Worm (Caenorhabditis elegans): ENCODE data around the gene R05H10.1.
A peak's percentile ranks its signal among the peaks of the same experiment; 100 is the strongest.

The R05H10.1 gene

ce11 chrII:14820460-14820859, 31.2 kb upstream of the R05H10.1 start:
- TF ChIP-seq ets-7 (tag; optimal IDR thresholded peaks at IDR 0.05) (no peak), pes-1 (GFP tag; IDR thresholded peaks at IDR 0.05) (no peak), hmg-4 (GFP tag; optimal IDR thresholded peaks at IDR 0.05) (no peak), flt-1 (GFP tag; IDR thresholded peaks at IDR 0.05) (no peak)

ce11 chrII:14822419-14822818, 29.2 kb upstream of the R05H10.1 start:
- TF ChIP-seq pes-1 (GFP tag; IDR thresholded peaks at IDR 0.05) = no peak
- no peak for TF ChIP-seq F13C5.2 (tag; optimal IDR thresholded peaks at IDR 0.05)
- no peak for TF ChIP-seq ceh-36 (tag; optimal IDR thresholded peaks at IDR 0.05)
- TF ChIP-seq tra-4 (tag; optimal IDR thresholded peaks at IDR 0.05) = no peak
- TF ChIP-seq hnd-1 (tag; optimal IDR thresholded peaks at IDR 0.05) = no peak

ce11 chrII:14825413-14825812, 26.2 kb upstream of the R05H10.1 start:
- no peak for TF ChIP-seq hmbx-1 (tag; optimal IDR thresholded peaks at IDR 0.05)

ce11 chrII:14832055-14832454, 19.6 kb upstream of the R05H10.1 start:
- TF ChIP-seq B0310.2 (tag; optimal IDR thresholded peaks at IDR 0.05) (no peak), hmbx-1 (tag; optimal IDR thresholded peaks at IDR 0.05) (no peak), ceh-36 (tag; optimal IDR thresholded peaks at IDR 0.05) (peak; percentile 6), F13C5.2 (tag; optimal IDR thresholded peaks at IDR 0.05) (no peak)

ce11 chrII:14838596-14839215, 12.9 kb upstream of the R05H10.1 start:
- TF ChIP-seq scrt-1 (GFP tag; IDR thresholded peaks at IDR 0.05) (no peak), B0310.2 (tag; optimal IDR thresholded peaks at IDR 0.05) (no peak), tbx-11 (GFP tag; IDR thresholded peaks at IDR 0.05) (no peak), tra-4 (tag; optimal IDR thresholded peaks at IDR 0.05) (no peak), ceh-13 (GFP tag; optimal IDR thresholded peaks at IDR 0.05) (no peak)

ce11 chrII:14841253-14841652, 10.4 kb upstream of the R05H10.1 start:
- TF ChIP-seq pes-1 (GFP tag; IDR thresholded peaks at IDR 0.05) (no peak), B0310.2 (tag; optimal IDR thresholded peaks at IDR 0.05) (no peak), sea-1 (GFP tag; conservative IDR thresholded peaks at IDR 0.05) (no peak), hmg-4 (GFP tag; optimal IDR thresholded peaks at IDR 0.05) (no peak), hmbx-1 (tag; optimal IDR thresholded peaks at IDR 0.05) (no peak), ets-7 (tag; optimal IDR thresholded peaks at IDR 0.05) (no peak), aly-1 (tag; optimal IDR thresholded peaks at IDR 0.05) (no peak), F13C5.2 (tag; optimal IDR thresholded peaks at IDR 0.05) (no peak), tra-4 (tag; optimal IDR thresholded peaks at IDR 0.05) (no peak), hnd-1 (tag; optimal IDR thresholded peaks at IDR 0.05) (no peak), ceh-13 (GFP tag; optimal IDR thresholded peaks at IDR 0.05) (no peak), tbx-11 (GFP tag; IDR thresholded peaks at IDR 0.05) (no peak)

- TF ChIP-seq ama-1 (optimal IDR thresholded peaks at IDR 0.05) (no peak), sea-1 (GFP tag; conservative IDR thresholded peaks at IDR 0.05) (no peak), tra-4 (tag; optimal IDR thresholded peaks at IDR 0.05) (no peak), hmg-4 (GFP tag; optimal IDR thresholded peaks at IDR 0.05) (no peak), ets-7 (tag; optimal IDR thresholded peaks at IDR 0.05) (no peak), ceh-36 (tag; optimal IDR thresholded peaks at IDR 0.05) (no peak), hmbx-1 (tag; optimal IDR thresholded peaks at IDR 0.05) (no peak), tbx-37 (GFP tag; conservative IDR thresholded peaks at IDR 0.05) (no peak)
Observed at ce11 chrII:14843016-14843415, 8.6 kb upstream of the R05H10.1 start, which contains the start of gene cdh-7. Gene cdh-7 (plus strand): TSS chrII:14843229.

ce11 chrII:14844253-14844652, 7.4 kb upstream of the R05H10.1 start:
- no peak for TF ChIP-seq tbx-37 (GFP tag; conservative IDR thresholded peaks at IDR 0.05)
- no peak for TF ChIP-seq tra-4 (tag; optimal IDR thresholded peaks at IDR 0.05)
- no peak for TF ChIP-seq aly-1 (tag; optimal IDR thresholded peaks at IDR 0.05)
- no peak for TF ChIP-seq hmbx-1 (tag; optimal IDR thresholded peaks at IDR 0.05)

- TF ChIP-seq pes-1 (GFP tag; IDR thresholded peaks at IDR 0.05) (no peak), flt-1 (GFP tag; IDR thresholded peaks at IDR 0.05) (no peak), sea-1 (GFP tag; conservative IDR thresholded peaks at IDR 0.05) (no peak), tra-4 (tag; optimal IDR thresholded peaks at IDR 0.05) (no peak), tbx-37 (GFP tag; conservative IDR thresholded peaks at IDR 0.05) (no peak), aly-1 (tag; optimal IDR thresholded peaks at IDR 0.05) (no peak), F13C5.2 (tag; optimal IDR thresholded peaks at IDR 0.05) (no peak), ceh-36 (tag; optimal IDR thresholded peaks at IDR 0.05) (no peak), hmbx-1 (tag; optimal IDR thresholded peaks at IDR 0.05) (no peak), tbx-11 (GFP tag; IDR thresholded peaks at IDR 0.05) (no peak), hnd-1 (tag; optimal IDR thresholded peaks at IDR 0.05) (no peak), ceh-13 (GFP tag; optimal IDR thresholded peaks at IDR 0.05) (no peak), scrt-1 (GFP tag; IDR thresholded peaks at IDR 0.05) (no peak), ama-1 (optimal IDR thresholded peaks at IDR 0.05) (no peak), hmg-4 (GFP tag; optimal IDR thresholded peaks at IDR 0.05) (no peak), ets-7 (tag; optimal IDR thresholded peaks at IDR 0.05) (no peak)
Observed at ce11 chrII:14849897-14850296, 1.7 kb upstream of the R05H10.1 start.

Data from whole organism, early embryonic.